Fruit fly (Drosophila melanogaster): Measurements from ENCODE around the gene kibra.
A peak's percentile ranks its signal among the peaks of the same experiment; 100 is the strongest.

DNA sequence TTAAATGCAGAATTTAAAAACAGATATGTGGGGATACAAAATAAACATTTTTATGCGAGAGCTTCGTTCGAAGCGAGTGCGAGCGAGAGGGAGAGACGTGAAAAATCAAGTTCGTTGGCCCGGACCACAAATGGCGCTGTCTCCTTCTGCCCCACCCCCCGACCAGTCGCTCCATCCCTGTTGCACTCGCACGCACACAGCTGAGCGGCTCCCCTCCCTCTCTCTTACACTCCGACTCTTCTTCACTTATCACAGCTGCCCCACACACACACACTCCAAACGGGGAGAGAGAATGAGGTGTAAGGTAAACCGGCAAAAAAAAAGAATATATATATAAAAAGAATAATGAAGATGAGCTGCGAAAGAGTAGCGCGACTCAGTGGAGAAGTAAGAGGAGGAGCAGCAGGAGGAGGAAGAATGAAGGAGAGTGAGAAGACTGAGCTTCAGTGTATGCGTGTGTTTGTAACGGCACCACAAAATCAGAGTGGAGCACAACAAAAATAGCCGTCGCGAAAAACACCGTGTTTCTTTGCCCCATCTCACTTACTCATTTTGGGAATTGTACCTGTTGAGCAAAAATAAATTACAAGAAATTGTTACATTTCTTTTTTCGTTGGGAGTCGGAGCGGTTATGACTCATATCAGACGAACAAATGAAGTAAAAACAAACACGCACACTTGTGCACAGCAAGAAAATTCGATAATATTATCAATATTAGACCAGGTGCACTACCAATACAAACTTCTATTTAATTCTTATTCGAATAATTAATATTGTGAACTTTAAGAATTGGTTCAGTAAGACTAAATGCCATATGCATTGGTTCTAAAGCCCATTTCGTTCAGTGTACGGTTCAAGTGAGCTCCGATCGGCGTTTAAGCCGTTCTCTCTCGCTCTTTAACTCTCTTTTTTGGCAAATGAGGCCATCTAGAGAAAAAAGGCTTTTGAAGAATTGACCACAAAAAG, 14.1 kb upstream of the kibra start:
- TF ChIP-seq Snoo (tag; optimal IDR thresholded peaks at IDR 0.05) (peak; percentile 97), CG17806 (tag; optimal IDR thresholded peaks at IDR 0.05) (peak; percentile 97), D1 (tag; optimal IDR thresholded peaks at IDR 0.05) (peak; percentile 82), fd96Ca (GFP tag; IDR thresholded peaks at IDR 0.05) (peak; percentile 96), gl (tag; optimal IDR thresholded peaks at IDR 0.05) (peak; percentile 78), Pif1A (GFP tag; optimal IDR thresholded peaks at IDR 0.05) (peak; percentile 96)
